Fruit fly (Drosophila melanogaster): ENCODE measurements around the gene CG43085.

dm6 chr3L:17603528-17604414 is 42.8 kb downstream of the CG43085 start:
- TF ChIP-seq EcR (GFP tag; optimal IDR thresholded peaks at IDR 0.05), result no peak
- no peak for TF ChIP-seq psq (optimal IDR thresholded peaks at IDR 0.05)
- no peak for TF ChIP-seq usp (GFP tag; optimal IDR thresholded peaks at IDR 0.05)
- TF ChIP-seq pan (optimal IDR thresholded peaks at IDR 0.05), result no peak
- TF ChIP-seq CG8478 (optimal IDR thresholded peaks at IDR 0.05), result no peak

Measured in whole organism.